Worm (Caenorhabditis elegans) whole organism, midembryonic: Measurements from ENCODE around the gene W05H9.4.

Experiments
- T22C8.4 ChIP-seq: fragments of 200-800 bp; sonication (Bioruptor generic); IDR thresholded peaks from 2 replicates; pipeline ENCODE4 v1.3.6; 2022; ENCODE audit warnings: missing genetic modification characterization, missing compliant biosample characterization
- flt-1 ChIP-seq: fragments of 200-800 bp; sonication (Bioruptor generic); IDR thresholded peaks from 2 replicates; pipeline ENCODE4 v1.3.6; 2022; ENCODE audit warnings: missing genetic modification characterization, missing compliant biosample characterization
- klf-2 ChIP-seq: fragments of 200-800 bp; sonication (Bioruptor generic); conservative IDR thresholded peaks from 2 replicates; pipeline ENCODE4 v1.3.6; 2022; ENCODE audit warnings: missing genetic modification reagents, missing genetic modification characterization, missing compliant biosample characterization
- med-1 ChIP-seq: sonication (generic microtip); optimal IDR thresholded peaks from 2 replicates; lab custom pipeline; 2017; ENCODE audit warnings: missing genetic modification characterization, mild to moderate bottlenecking, missing compliant biosample characterization, antibody characterized with exemption, missing genetic modification reagents; ENCODE audit not compliant: insufficient read depth
- ref-1 ChIP-seq: fragments of 200-800 bp; sonication (Bioruptor generic); conservative IDR thresholded peaks from 2 replicates; pipeline ENCODE4 v1.3.6; 2022; ENCODE audit warnings: missing genetic modification reagents, missing genetic modification characterization, missing compliant biosample characterization
- ztf-29 ChIP-seq: fragments of 200-800 bp; sonication (Bioruptor generic); IDR thresholded peaks from 2 replicates; pipeline ENCODE4 v1.3.6; 2022; ENCODE audit warnings: missing genetic modification reagents, missing genetic modification characterization, missing compliant biosample characterization

DNA sequence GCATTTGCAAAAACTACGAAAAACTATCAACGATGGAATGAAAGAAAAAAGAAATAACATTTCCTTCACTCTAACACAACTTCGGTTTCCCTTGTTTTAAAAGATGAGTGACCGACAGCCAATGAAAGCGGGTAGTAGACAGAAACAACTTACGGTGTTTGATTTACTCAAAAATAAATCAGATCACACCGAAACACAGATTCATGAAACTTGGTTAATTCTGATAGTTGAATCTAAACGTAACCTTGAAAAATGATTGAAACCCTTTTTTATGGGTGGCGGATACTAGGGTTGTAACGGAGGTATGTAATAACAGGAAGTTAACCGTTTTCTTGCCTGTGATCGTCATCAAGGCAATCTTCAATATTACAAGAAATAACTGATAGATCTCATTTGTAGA, 11.9 kb downstream of the W05H9.4 start:
- no peak for TF ChIP-seq med-1 (GFP tag; lab: Kevin White, UChicago)
- TF ChIP-seq ref-1 (GFP tag; lab: Robert Waterston, UW) = no peak
- no peak for TF ChIP-seq flt-1 (GFP tag; lab: Robert Waterston, UW)
- TF ChIP-seq klf-2 (GFP tag; lab: Robert Waterston, UW) = no peak
- TF ChIP-seq T22C8.4 (GFP tag; lab: Robert Waterston, UW) = no peak
- no peak for TF ChIP-seq ztf-29
